Worm (Caenorhabditis elegans) whole organism, L1 larva: Measurements from ENCODE around the gene ZK154.4.

ENCODE experiments used
- aly-2 ChIP-seq: fragments of 150-350 bp; optimal IDR thresholded peaks from 2 replicates; lab custom pipeline; 2014; ENCODE audit warnings: missing biosample characterization, missing genetic modification characterization
- ces-1 ChIP-seq: fragments of 150-350 bp; optimal IDR thresholded peaks from 2 replicates; lab custom pipeline; 2014; ENCODE audit warnings: missing biosample characterization, missing genetic modification reagents, missing genetic modification characterization
- egl-27 ChIP-seq, 2 experiments: fragments of 150-350 bp in 1 of 2; sonication (generic microtip); optimal IDR thresholded peaks; 3 replicates each; lab custom pipeline; 2017 to 2018; ENCODE audit warnings: missing biosample characterization in 2 of 2, missing genetic modification characterization in 2 of 2, missing genetic modification reagents in 2 of 2
- lsy-2 ChIP-seq, 2 experiments: fragments of 150-350 bp; optimal IDR thresholded peaks; 2 replicates each; lab custom pipeline; 2014; ENCODE audit warnings: missing biosample characterization in 2 of 2, missing genetic modification characterization in 2 of 2
- nhr-11 ChIP-seq: fragments of 150-350 bp; optimal IDR thresholded peaks from 2 replicates; lab custom pipeline; 2014; ENCODE audit warnings: missing biosample characterization, missing genetic modification characterization
- nhr-77 ChIP-seq: fragments of 150-350 bp; optimal IDR thresholded peaks from 2 replicates; lab custom pipeline; 2014; ENCODE audit warnings: missing biosample characterization, missing genetic modification characterization
- nhr-84 ChIP-seq: sonication (generic microtip); optimal IDR thresholded peaks from 2 replicates; lab custom pipeline; 2017; ENCODE audit warnings: missing biosample characterization, missing genetic modification characterization

DNA sequence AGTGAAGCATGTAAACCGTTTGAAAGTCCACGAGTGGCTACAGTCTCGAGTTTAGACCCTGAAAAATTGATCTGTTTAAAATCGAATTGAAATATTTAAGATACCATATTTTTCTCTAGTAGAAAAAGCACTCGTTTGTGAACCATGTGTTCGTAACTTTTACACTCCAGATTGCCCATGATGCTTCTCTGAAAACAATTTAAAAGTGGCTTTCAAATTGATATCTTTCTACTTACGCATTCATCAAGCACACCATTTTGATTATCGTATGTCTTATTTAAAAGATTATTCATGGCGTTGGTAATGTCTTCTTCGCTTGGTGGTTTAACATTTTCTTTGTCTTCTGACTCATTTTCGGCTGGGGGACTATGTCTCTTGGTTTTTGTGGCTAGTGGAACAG is 48.6 kb downstream of the ZK154.4 start:
- TF ChIP-seq aly-2 (tag; lab: Kevin White, UChicago) (no peak), nhr-77 (tag; lab: Kevin White, UChicago) (no peak), ces-1 (no peak), nhr-11 (tag; lab: Kevin White, UChicago) (no peak), nhr-84 (tag; lab: Kevin White, UChicago) (no peak), egl-27 (tag; optimal IDR thresholded peaks at IDR 0.05; lab: Kevin White, UChicago) (no peak), lsy-2 (tag; optimal IDR thresholded peaks at IDR 0.05; lab: Kevin White, UChicago) (no peak)
